Fruit fly (Drosophila melanogaster) whole organism, pupa: ENCODE data around the gene grnd.

ENCODE experiments used
- CG10348 ChIP-seq: fragments of 200-800 bp; sonication (Bioruptor generic); IDR thresholded peaks from 2 replicates; pipeline ENCODE4 v1.3.6; 2022; ENCODE audit warnings: missing biosample characterization, missing genetic modification characterization
- CG12605 ChIP-seq: fragments of 200-800 bp; sonication (Bioruptor generic); IDR thresholded peaks from 2 replicates; pipeline ENCODE4 v1.3.6; 2022; ENCODE audit warnings: missing biosample characterization, missing genetic modification characterization
- CG13204 ChIP-seq: fragments of 200-800 bp; sonication (Bioruptor generic); optimal IDR thresholded peaks from 2 replicates; lab custom pipeline; 2018; ENCODE audit warnings: missing biosample characterization, mild to moderate bottlenecking, missing genetic modification characterization, moderate library complexity
- CG14655 ChIP-seq: fragments of 200-800 bp; sonication (Bioruptor generic); optimal IDR thresholded peaks from 3 replicates; lab custom pipeline; 2017; ENCODE audit warnings: mild to moderate bottlenecking, missing biosample characterization, missing genetic modification reagents, missing genetic modification characterization
- CG15710 ChIP-seq: fragments of 200-800 bp; sonication (Bioruptor generic); optimal IDR thresholded peaks from 2 replicates; lab custom pipeline; 2018; ENCODE audit warnings: missing biosample characterization, mild to moderate bottlenecking, missing genetic modification characterization, moderate library complexity
- CG17806 ChIP-seq: fragments of 200-800 bp; sonication (Bioruptor generic); optimal IDR thresholded peaks from 2 replicates; lab custom pipeline; 2018; ENCODE audit warnings: missing biosample characterization, mild to moderate bottlenecking, missing genetic modification characterization, moderate library complexity
- CG32121 ChIP-seq: fragments of 200-800 bp; sonication (Bioruptor generic); IDR thresholded peaks from 2 replicates; pipeline ENCODE4 v1.3.6; 2022; ENCODE audit warnings: missing biosample characterization, missing genetic modification characterization
- CG34367 ChIP-seq: fragments of 200-800 bp; sonication (Bioruptor generic); optimal IDR thresholded peaks from 2 replicates; lab custom pipeline; 2018; ENCODE audit warnings: missing biosample characterization, mild to moderate bottlenecking, missing genetic modification characterization
- CG4496 ChIP-seq: fragments of 200-800 bp; sonication (Bioruptor generic); IDR thresholded peaks from 3 replicates; pipeline ENCODE4 v1.3.6; 2022; ENCODE audit warnings: missing biosample characterization, missing genetic modification characterization
- CG8159 ChIP-seq: fragments of 200-800 bp; sonication (Bioruptor generic); optimal IDR thresholded peaks from 3 replicates; lab custom pipeline; 2018; ENCODE audit warnings: missing biosample characterization, mild to moderate bottlenecking, missing genetic modification characterization, moderate library complexity
- CG8301 ChIP-seq: fragments of 200-800 bp; sonication (Bioruptor generic); optimal IDR thresholded peaks from 2 replicates; lab custom pipeline; 2018; ENCODE audit warnings: missing biosample characterization, mild to moderate bottlenecking, missing genetic modification characterization
- CG9948 ChIP-seq: fragments of 200-800 bp; sonication (Bioruptor generic); optimal IDR thresholded peaks from 2 replicates; lab custom pipeline; 2018; ENCODE audit warnings: missing biosample characterization, mild to moderate bottlenecking, missing genetic modification characterization, moderate library complexity
- D1 ChIP-seq: fragments of 200-800 bp; sonication (Bioruptor generic); optimal IDR thresholded peaks from 2 replicates; lab custom pipeline; 2018; ENCODE audit warnings: missing biosample characterization, mild to moderate bottlenecking, missing genetic modification characterization, moderate library complexity
- EcR ChIP-seq: fragments of 200-800 bp; sonication (Bioruptor generic); optimal IDR thresholded peaks from 3 replicates; lab custom pipeline; 2019; ENCODE audit warnings: missing biosample characterization, missing genetic modification characterization, mild to moderate bottlenecking, moderate library complexity, missing genetic modification reagents
- Ets98B ChIP-seq: fragments of 200-800 bp; sonication (Bioruptor generic); IDR thresholded peaks from 2 replicates; pipeline ENCODE4 v1.3.6; 2022; ENCODE audit warnings: missing biosample characterization, missing genetic modification characterization
- Pif1A ChIP-seq: fragments of 200-800 bp; sonication (Bioruptor generic); optimal IDR thresholded peaks from 3 replicates; lab custom pipeline; 2016; ENCODE audit warnings: missing biosample characterization, missing genetic modification characterization
- Pif1B ChIP-seq: fragments of 200-800 bp; sonication (Bioruptor generic); optimal IDR thresholded peaks from 3 replicates; lab custom pipeline; 2016; ENCODE audit warnings: missing biosample characterization, missing genetic modification characterization
- Snoo ChIP-seq: fragments of 200-800 bp; sonication (Bioruptor generic); optimal IDR thresholded peaks from 3 replicates; lab custom pipeline; 2017; ENCODE audit warnings: missing biosample characterization, mild to moderate bottlenecking, missing genetic modification characterization, inconsistent platforms
- fd96Ca ChIP-seq: fragments of 200-800 bp; sonication (Bioruptor generic); IDR thresholded peaks from 3 replicates; pipeline ENCODE4 v1.3.6; 2022; ENCODE audit warnings: missing biosample characterization, missing genetic modification characterization
- gl ChIP-seq: fragments of 200-800 bp; sonication (Bioruptor generic); optimal IDR thresholded peaks from 2 replicates; lab custom pipeline; 2018; ENCODE audit warnings: missing biosample characterization, mild to moderate bottlenecking, missing genetic modification characterization
- rn ChIP-seq: fragments of 200-800 bp; sonication (Bioruptor generic); IDR thresholded peaks from 2 replicates; pipeline ENCODE4 v1.3.6; 2022; ENCODE audit warnings: missing biosample characterization, missing genetic modification characterization

Gene grnd

dm6 chr2L:18509181-18509580 lies 24.0 kb downstream of the grnd start, which contains the start of gene Ugt301D1:
Gene Ugt301D1 (plus strand): TSS chr2L:18509560.
- TF ChIP-seq CG15710 (tag; lab: Kevin White, UChicago) (no peak), Pif1A (GFP tag; lab: Kevin White, UChicago) (no peak), D1 (tag; lab: Kevin White, UChicago) (no peak), CG14655 (GFP tag; lab: Kevin White, UChicago) (no peak), rn (GFP tag; lab: Robert Waterston, UW) (no peak), CG8159 (no peak), Pif1B (GFP tag; lab: Kevin White, UChicago) (no peak), CG12605 (no peak), CG32121 (GFP tag; lab: Robert Waterston, UW) (no peak), CG10348 (GFP tag; lab: Robert Waterston, UW) (no peak), Ets98B (no peak), CG9948 (no peak), CG8301 (tag; lab: Kevin White, UChicago) (no peak), fd96Ca (GFP tag; lab: Robert Waterston, UW) (no peak)

- TF ChIP-seq CG12605 (no peak), Pif1A (GFP tag; lab: Kevin White, UChicago) (no peak), D1 (tag; lab: Kevin White, UChicago) (peak; percentile 81), CG14655 (GFP tag; lab: Kevin White, UChicago) (no peak), CG13204 (GFP tag; lab: Kevin White, UChicago) (no peak)
These were observed 28.2 kb downstream of the grnd start for dm6 chr2L:18513402-18513801.

dm6 chr2L:18516367-18516766 lies 31.1 kb downstream of the grnd start:
- TF ChIP-seq CG8159 = no peak
- no peak for TF ChIP-seq D1 (tag; lab: Kevin White, UChicago)
- TF ChIP-seq Pif1A (GFP tag; lab: Kevin White, UChicago) = no peak
- no peak for TF ChIP-seq CG12605
- TF ChIP-seq CG32121 (GFP tag; lab: Robert Waterston, UW) = no peak
- no peak for TF ChIP-seq CG8301 (tag; lab: Kevin White, UChicago)
- TF ChIP-seq fd96Ca (GFP tag; lab: Robert Waterston, UW) = no peak
- no peak for TF ChIP-seq Snoo (tag; lab: Kevin White, UChicago)
- TF ChIP-seq CG34367 (tag; lab: Kevin White, UChicago) = no peak
- no peak for TF ChIP-seq CG9948
- no peak for TF ChIP-seq CG14655 (GFP tag; lab: Kevin White, UChicago)
- no peak for TF ChIP-seq CG17806
- TF ChIP-seq EcR (GFP tag; lab: Kevin White, UChicago) = no peak
- TF ChIP-seq, all 21 proteins: peak for 0

DNA sequence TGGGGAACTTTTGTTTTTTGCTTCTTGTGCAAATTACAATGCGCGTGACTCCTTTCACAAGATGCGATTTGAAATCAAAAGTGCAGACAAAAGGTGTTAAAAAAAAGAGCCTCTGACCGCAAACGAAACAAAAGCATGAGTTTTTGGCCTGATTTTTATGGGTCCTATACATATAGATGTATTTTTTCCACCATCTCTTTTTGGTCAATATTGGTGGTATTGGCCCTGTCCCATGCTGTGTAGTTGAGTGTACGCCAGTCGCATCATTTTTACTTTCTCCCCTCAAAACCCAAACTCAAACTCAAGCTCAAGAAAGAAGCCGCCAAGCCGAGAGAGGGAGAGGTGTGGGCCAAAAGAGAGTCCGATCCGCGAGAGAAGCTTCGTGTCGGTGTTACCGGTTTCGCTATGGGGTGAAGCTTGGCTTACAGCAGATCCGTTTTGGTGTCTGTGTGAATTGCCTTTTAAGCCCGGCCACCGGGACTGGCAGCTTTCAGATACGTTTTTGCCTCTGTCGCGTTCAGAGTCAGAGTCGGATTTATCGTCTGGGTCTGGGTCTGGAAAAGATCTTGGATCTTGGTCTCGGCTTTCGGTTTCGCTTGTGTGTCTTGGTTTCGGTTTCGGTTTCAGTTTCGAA lies 31.9 kb downstream of the grnd start, which contains the start of gene CG10211:
CG10211 (plus strand) TSS at position 486 of the 634 bp plus-strand sequence.
- TF ChIP-seq fd96Ca (GFP tag; lab: Robert Waterston, UW) = no peak; the same call in 2 of the 3 replicates
- TF ChIP-seq CG4496 = peak; percentile 49; the same call in 2 of the 3 replicates
- peak; percentile 67 for TF ChIP-seq CG8301 (tag; lab: Kevin White, UChicago)
- no peak for TF ChIP-seq CG12605
- peak; percentile 45 for TF ChIP-seq EcR (GFP tag; lab: Kevin White, UChicago)
- TF ChIP-seq CG15710 (tag; lab: Kevin White, UChicago) = peak; percentile 64
- TF ChIP-seq Pif1B (GFP tag; lab: Kevin White, UChicago) = peak; percentile 36
- peak; percentile 60 for TF ChIP-seq CG34367 (tag; lab: Kevin White, UChicago)
- peak; percentile 71 for TF ChIP-seq CG14655 (GFP tag; lab: Kevin White, UChicago)
- peak; percentile 47 for TF ChIP-seq rn (GFP tag; lab: Robert Waterston, UW)
- TF ChIP-seq D1 (tag; lab: Kevin White, UChicago) = no peak
- TF ChIP-seq Snoo (tag; lab: Kevin White, UChicago) = peak; percentile 46
- no peak; the same call in 1 of the 2 replicates for TF ChIP-seq Ets98B
- TF ChIP-seq Pif1A (GFP tag; lab: Kevin White, UChicago) = peak; percentile 47
- peak; percentile 24 for TF ChIP-seq CG13204 (GFP tag; lab: Kevin White, UChicago)
- TF ChIP-seq CG17806 = peak; percentile 67
- peak; percentile 73 for TF ChIP-seq CG8159
- 0 out of 2 replicates have a peak, but pooled peaks have one; percentile 9 for TF ChIP-seq CG32121 (GFP tag; lab: Robert Waterston, UW)
- no peak for TF ChIP-seq CG10348 (GFP tag; lab: Robert Waterston, UW)
- TF ChIP-seq CG9948 = peak; percentile 58
- TF ChIP-seq gl (tag; lab: Kevin White, UChicago) = no peak

- TF ChIP-seq CG34367 (tag; lab: Kevin White, UChicago) (no peak), D1 (tag; lab: Kevin White, UChicago) (no peak), rn (GFP tag; lab: Robert Waterston, UW) (no peak), CG8159 (no peak), Pif1B (GFP tag; lab: Kevin White, UChicago) (no peak), Snoo (tag; lab: Kevin White, UChicago) (no peak), Ets98B (no peak), CG14655 (GFP tag; lab: Kevin White, UChicago) (no peak), CG4496 (no peak), CG32121 (GFP tag; lab: Robert Waterston, UW) (no peak), CG17806 (no peak), CG10348 (GFP tag; lab: Robert Waterston, UW) (no peak), CG8301 (tag; lab: Kevin White, UChicago) (no peak), CG15710 (tag; lab: Kevin White, UChicago) (no peak), CG13204 (GFP tag; lab: Kevin White, UChicago) (no peak), EcR (GFP tag; lab: Kevin White, UChicago) (no peak)
- TF ChIP-seq, all 21 proteins: peak for 0
These were observed 33.6 kb downstream of the grnd start for dm6 chr2L:18518852-18519251.
